Worm (Caenorhabditis elegans) whole organism, L2 larva: Measurements from ENCODE around the gene gst-5.

Source experiments
- R02D3.7 ChIP-seq: fragments of 150-350 bp; optimal IDR thresholded peaks from 2 replicates; lab custom pipeline; 2014; ENCODE audit warnings: missing biosample characterization, missing genetic modification characterization
- alr-1 ChIP-seq: fragments of 150-350 bp; optimal IDR thresholded peaks from 2 replicates; lab custom pipeline; 2014; ENCODE audit warnings: missing biosample characterization, missing genetic modification characterization
- aly-2 ChIP-seq: fragments of 150-350 bp; optimal IDR thresholded peaks from 2 replicates; lab custom pipeline; 2014; ENCODE audit warnings: missing biosample characterization, missing genetic modification characterization
- ama-1 ChIP-seq: fragments of 150-350 bp; optimal IDR thresholded peaks from 2 replicates; lab custom pipeline; 2018; ENCODE audit warnings: inconsistent platforms
- blmp-1 ChIP-seq: sonication (generic microtip); optimal IDR thresholded peaks from 2 replicates; lab custom pipeline; 2017; ENCODE audit warnings: missing genetic modification characterization, mild to moderate bottlenecking, missing compliant biosample characterization, antibody characterized with exemption, moderate library complexity; ENCODE audit not compliant: insufficient read depth
- ceh-16 ChIP-seq: fragments of 150-350 bp; optimal IDR thresholded peaks from 2 replicates; lab custom pipeline; 2014; ENCODE audit warnings: missing biosample characterization, missing genetic modification characterization
- ceh-82 ChIP-seq: fragments of 150-350 bp; optimal IDR thresholded peaks from 2 replicates; lab custom pipeline; 2014; ENCODE audit warnings: missing biosample characterization, missing genetic modification characterization
- crh-2 ChIP-seq: sonication (generic microtip); optimal IDR thresholded peaks from 2 replicates; lab custom pipeline; 2017; ENCODE audit warnings: missing biosample characterization, missing genetic modification characterization
- dmd-4 ChIP-seq: sonication (generic microtip); optimal IDR thresholded peaks from 2 replicates; lab custom pipeline; 2017; ENCODE audit warnings: missing biosample characterization, missing genetic modification characterization
- egl-27 ChIP-seq: sonication (generic microtip); optimal IDR thresholded peaks from 3 replicates; lab custom pipeline; 2017; ENCODE audit warnings: missing biosample characterization, missing genetic modification reagents, missing genetic modification characterization
- elt-1 ChIP-seq: fragments of 150-350 bp; optimal IDR thresholded peaks from 2 replicates; lab custom pipeline; 2014; ENCODE audit warnings: missing biosample characterization, missing genetic modification characterization
- elt-3 ChIP-seq: sonication (generic microtip); optimal IDR thresholded peaks from 2 replicates; lab custom pipeline; 2017; ENCODE audit warnings: missing biosample characterization, missing genetic modification characterization
- fos-1 ChIP-seq: fragments of 150-350 bp; optimal IDR thresholded peaks from 2 replicates; lab custom pipeline; 2014; ENCODE audit warnings: missing biosample characterization, missing genetic modification characterization
- gmeb-1 ChIP-seq: fragments of 150-350 bp; optimal IDR thresholded peaks from 2 replicates; lab custom pipeline; 2014; ENCODE audit warnings: missing biosample characterization, missing genetic modification characterization
- lin-11 ChIP-seq: fragments of 150-350 bp; sonication (generic microtip); optimal IDR thresholded peaks from 2 replicates; lab custom pipeline; 2014; ENCODE audit warnings: missing biosample characterization, missing genetic modification characterization, inconsistent platforms, mixed read lengths
- lin-13 ChIP-seq: fragments of 150-350 bp; optimal IDR thresholded peaks from 2 replicates; lab custom pipeline; 2014; ENCODE audit warnings: missing biosample characterization, missing genetic modification reagents, missing genetic modification characterization
- lsy-2 ChIP-seq, 2 experiments: fragments of 150-350 bp in 1 of 2; sonication (generic microtip) in 1 of 2; optimal IDR thresholded peaks; 2 replicates each; lab custom pipeline; 2014 to 2017; ENCODE audit warnings: missing biosample characterization in 2 of 2, missing genetic modification characterization in 2 of 2
- mbf-1 ChIP-seq: sonication (generic microtip); optimal IDR thresholded peaks from 2 replicates; lab custom pipeline; 2017; ENCODE audit warnings: missing biosample characterization, missing genetic modification characterization
- mdl-1 ChIP-seq, 2 experiments: fragments of 150-350 bp in 1 of 2; sonication (generic microtip) in 1 of 2; optimal IDR thresholded peaks; 2 replicates each; lab custom pipeline; 2017; ENCODE audit warnings: missing biosample characterization in 2 of 2, missing genetic modification characterization in 2 of 2
- nhr-10 ChIP-seq: sonication (generic microtip); optimal IDR thresholded peaks from 2 replicates; lab custom pipeline; 2017; ENCODE audit warnings: missing biosample characterization, missing genetic modification characterization
- nhr-12 ChIP-seq: fragments of 150-350 bp; optimal IDR thresholded peaks from 2 replicates; lab custom pipeline; 2014; ENCODE audit warnings: missing biosample characterization, missing genetic modification characterization
- nhr-21 ChIP-seq: fragments of 150-350 bp; optimal IDR thresholded peaks from 2 replicates; lab custom pipeline; 2014; ENCODE audit warnings: missing biosample characterization, missing genetic modification characterization
- nhr-6 ChIP-seq: fragments of 150-350 bp; optimal IDR thresholded peaks from 2 replicates; lab custom pipeline; 2014; ENCODE audit warnings: missing biosample characterization, missing genetic modification characterization
- nhr-77 ChIP-seq: fragments of 150-350 bp; optimal IDR thresholded peaks from 2 replicates; lab custom pipeline; 2014; ENCODE audit warnings: missing biosample characterization, missing genetic modification characterization
- peb-1 ChIP-seq: fragments of 150-350 bp; optimal IDR thresholded peaks from 2 replicates; lab custom pipeline; 2014; ENCODE audit warnings: missing biosample characterization, missing genetic modification characterization
- skn-1 ChIP-seq: sonication (generic microtip); optimal IDR thresholded peaks from 2 replicates; lab custom pipeline; 2017; ENCODE audit warnings: missing biosample characterization, missing genetic modification characterization
- sma-3 ChIP-seq: sonication (generic microtip); optimal IDR thresholded peaks from 2 replicates; lab custom pipeline; 2016; ENCODE audit warnings: missing genetic modification reagents, missing genetic modification characterization, missing compliant biosample characterization
- sma-9 ChIP-seq, 2 experiments: fragments of 150-350 bp in 1 of 2; sonication (generic microtip) in 1 of 2; optimal IDR thresholded peaks; 2 replicates each; lab custom pipeline; 2014 to 2016; ENCODE audit warnings: missing genetic modification characterization in 2 of 2, mild to moderate bottlenecking in 1 of 2, missing biosample characterization in 1 of 2, missing compliant biosample characterization in 1 of 2, missing genetic modification reagents in 1 of 2, moderate library complexity in 1 of 2
- unc-39 ChIP-seq: fragments of 150-350 bp; optimal IDR thresholded peaks from 2 replicates; lab custom pipeline; 2014; ENCODE audit warnings: missing biosample characterization, missing genetic modification characterization
- unc-55 ChIP-seq: fragments of 150-350 bp; sonication (generic microtip); optimal IDR thresholded peaks from 3 replicates; lab custom pipeline; 2014; ENCODE audit warnings: missing biosample characterization, missing genetic modification reagents, missing genetic modification characterization
- unc-62 ChIP-seq: fragments of 150-350 bp; optimal IDR thresholded peaks from 2 replicates; lab custom pipeline; 2014; ENCODE audit warnings: missing biosample characterization, missing genetic modification reagents, missing genetic modification characterization
- ztf-4 ChIP-seq: fragments of 150-350 bp; optimal IDR thresholded peaks from 2 replicates; lab custom pipeline; 2014; ENCODE audit warnings: missing biosample characterization, missing genetic modification characterization

The gst-5 gene

ce11 chrII:10925804-10926570 is 24.2 kb upstream of the gst-5 start, which contains the start of gene metr-1:
metr-1 (plus strand) TSS chrII:10926561.
- TF ChIP-seq lsy-2 (tag; optimal IDR thresholded peaks at IDR 0.05; lab: Kevin White, UChicago) (peak in 1 of 2 experiments; percentile 49), ama-1 (peak; percentile 46), nhr-21 (tag; lab: Kevin White, UChicago) (peak; percentile 60), sma-9 (GFP tag; optimal IDR thresholded peaks at IDR 0.05; lab: Kevin White, UChicago) (peak; percentile 15), sma-9 (tag; optimal IDR thresholded peaks at IDR 0.05; lab: Kevin White, UChicago) (no peak), fos-1 (tag; lab: Kevin White, UChicago) (peak; percentile 68), crh-2 (tag; lab: Kevin White, UChicago) (peak; percentile 2), unc-55 (GFP tag; lab: Kevin White, UChicago) (no peak), ztf-4 (tag; lab: Kevin White, UChicago) (no peak), nhr-77 (tag; lab: Kevin White, UChicago) (no peak), gmeb-1 (tag; lab: Kevin White, UChicago) (peak; percentile 63)

ce11 chrII:10930678-10931650 is 19.2 kb upstream of the gst-5 start:
- no peak for TF ChIP-seq nhr-6 (tag; lab: Kevin White, UChicago)
- no peak for TF ChIP-seq unc-39 (tag; lab: Kevin White, UChicago)
- no peak for TF ChIP-seq ama-1
- TF ChIP-seq nhr-77 (tag; lab: Kevin White, UChicago): no peak
- TF ChIP-seq lin-11: no peak
- no peak for TF ChIP-seq unc-62 (GFP tag; lab: Kevin White, UChicago)
- TF ChIP-seq alr-1 (tag; lab: Kevin White, UChicago): no peak
- TF ChIP-seq elt-1 (tag; lab: Kevin White, UChicago): no peak
- no peak for TF ChIP-seq mdl-1 (tag; optimal IDR thresholded peaks at IDR 0.05; lab: Kevin White, UChicago)
- no peak for TF ChIP-seq skn-1 (tag; lab: Kevin White, UChicago)
- TF ChIP-seq unc-55 (GFP tag; lab: Kevin White, UChicago): no peak
- no peak for TF ChIP-seq ceh-82 (tag; lab: Kevin White, UChicago)
- TF ChIP-seq sma-3 (GFP tag; lab: Kevin White, UChicago): no peak
- no peak for TF ChIP-seq aly-2 (tag; lab: Kevin White, UChicago)
- TF ChIP-seq elt-3 (tag; lab: Kevin White, UChicago): no peak
- TF ChIP-seq ceh-16: no peak
- TF ChIP-seq nhr-10: no peak
- TF ChIP-seq dmd-4 (tag; lab: Kevin White, UChicago): no peak
- TF ChIP-seq nhr-12 (tag; lab: Kevin White, UChicago): no peak
- TF ChIP-seq peb-1: no peak

ce11 chrII:10932305-10932704 is 17.8 kb upstream of the gst-5 start:
- no peak for TF ChIP-seq lin-13 (GFP tag; lab: Kevin White, UChicago)
- no peak for TF ChIP-seq unc-62 (GFP tag; lab: Kevin White, UChicago)
- TF ChIP-seq R02D3.7 (tag; lab: Kevin White, UChicago): no peak
- TF ChIP-seq egl-27 (tag; lab: Kevin White, UChicago): no peak
- no peak for TF ChIP-seq blmp-1 (tag; lab: Kevin White, UChicago)
- TF ChIP-seq dmd-4 (tag; lab: Kevin White, UChicago): no peak
- TF ChIP-seq elt-1 (tag; lab: Kevin White, UChicago): no peak
- TF ChIP-seq mbf-1 (tag; lab: Kevin White, UChicago): no peak
- no peak for TF ChIP-seq mdl-1 (tag; optimal IDR thresholded peaks at IDR 0.05; lab: Kevin White, UChicago)
- no peak for TF ChIP-seq peb-1
- no peak for TF ChIP-seq aly-2 (tag; lab: Kevin White, UChicago)
